8 worm cellular contexts compared by ENCODE assay signal in the genomic region with DNA sequence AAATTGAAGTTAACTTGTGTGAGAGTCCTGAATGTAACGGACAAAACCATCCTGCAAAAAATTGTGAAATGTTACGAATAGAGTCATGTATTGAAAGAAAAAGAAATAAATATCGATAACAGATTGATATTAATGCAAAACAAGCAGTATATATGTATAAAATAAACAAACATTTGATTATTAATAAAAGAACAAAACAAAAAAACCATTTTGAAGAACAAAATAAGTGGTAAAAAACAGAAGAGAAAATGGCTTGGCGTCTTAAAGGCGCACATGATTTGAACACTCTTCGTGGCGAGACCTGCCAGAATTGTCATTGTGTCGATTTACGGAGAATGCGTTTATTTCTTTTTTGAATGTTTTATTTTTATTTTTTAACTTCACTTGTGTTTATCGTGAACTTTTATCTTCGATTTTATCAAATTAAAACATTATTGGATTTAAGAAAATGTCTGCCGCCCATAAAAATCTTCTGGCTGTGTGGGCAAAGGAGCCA.
TF ChIP-seq lines count a peak whose summit lies in the region.

A gene (minus strand): TSS at position 51 of the 496 bp plus-strand sequence.
A gene (plus strand): TSS at position 446 of the 496 bp plus-strand sequence.

TF ChIP-seq in whole organism, L1 larva, 84 proteins besides CTCF, POLR2A, EP300 and RAD21 (continues in another document):
- no peak for TF ChIP-seq ceh-8 (GFP tag; optimal IDR thresholded peaks at IDR 0.05; lab: Kevin White, UChicago)
- no peak for TF ChIP-seq hpl-2 (GFP tag; optimal IDR thresholded peaks at IDR 0.05; lab: Kevin White, UChicago)
- no peak for TF ChIP-seq zip-4 (GFP tag; optimal IDR thresholded peaks at IDR 0.05; lab: Kevin White, UChicago)
- TF ChIP-seq zag-1 (tag; optimal IDR thresholded peaks at IDR 0.05; lab: Kevin White, UChicago) = no peak
- peak; percentile 19 for TF ChIP-seq dsc-1 (tag; optimal IDR thresholded peaks at IDR 0.05; lab: Kevin White, UChicago)
- TF ChIP-seq fkh-10 (GFP tag; optimal IDR thresholded peaks at IDR 0.05; lab: Kevin White, UChicago) = no peak
- no peak for TF ChIP-seq ceh-63 (GFP tag; optimal IDR thresholded peaks at IDR 0.05; lab: Kevin White, UChicago)
- no peak for TF ChIP-seq sptf-1 (tag; optimal IDR thresholded peaks at IDR 0.05; lab: Kevin White, UChicago)
- no peak for TF ChIP-seq ztf-11 (tag; optimal IDR thresholded peaks at IDR 0.05; lab: Kevin White, UChicago)
- TF ChIP-seq tlp-1 (tag; optimal IDR thresholded peaks at IDR 0.05; lab: Kevin White, UChicago) = no peak
- peak; percentile 59 for TF ChIP-seq nhr-77 (tag; optimal IDR thresholded peaks at IDR 0.05; lab: Kevin White, UChicago)

TF ChIP-seq in whole organism, L2 larva, 48 proteins besides CTCF, POLR2A, EP300 and RAD21 (continues in another document):
- TF ChIP-seq nhr-23 (tag; optimal IDR thresholded peaks at IDR 0.05; lab: Kevin White, UChicago) = no peak
- no peak for TF ChIP-seq nhr-77 (tag; optimal IDR thresholded peaks at IDR 0.05; lab: Kevin White, UChicago)
- no peak for TF ChIP-seq mdl-1 (tag; optimal IDR thresholded peaks at IDR 0.05; lab: Kevin White, UChicago)
- no peak for TF ChIP-seq nhr-6 (tag; optimal IDR thresholded peaks at IDR 0.05; lab: Kevin White, UChicago)
- peak; percentile 92 for TF ChIP-seq unc-55 (GFP tag; optimal IDR thresholded peaks at IDR 0.05; lab: Kevin White, UChicago)
- TF ChIP-seq ztf-11 (tag; optimal IDR thresholded peaks at IDR 0.05; lab: Kevin White, UChicago) = no peak
- no peak for TF ChIP-seq elt-3 (tag; optimal IDR thresholded peaks at IDR 0.05; lab: Kevin White, UChicago)
- TF ChIP-seq blmp-1 (tag; optimal IDR thresholded peaks at IDR 0.05; lab: Kevin White, UChicago; ENCODE audit: insufficient read depth) = peak; percentile 5
- TF ChIP-seq fos-1 (tag; optimal IDR thresholded peaks at IDR 0.05; lab: Kevin White, UChicago) = peak; percentile 50
- peak; percentile 47 for TF ChIP-seq R02D3.7 (tag; optimal IDR thresholded peaks at IDR 0.05; lab: Kevin White, UChicago)
- TF ChIP-seq snpc-4 (tag; optimal IDR thresholded peaks at IDR 0.05; lab: Kevin White, UChicago) = no peak

TF ChIP-seq in whole organism, L3 larva, 47 proteins besides CTCF, POLR2A, EP300 and RAD21 (continues in another document):
- TF ChIP-seq lin-39 (tag; optimal IDR thresholded peaks at IDR 0.05; lab: Kevin White, UChicago) (peak; percentile 69), ceh-9 (tag; optimal IDR thresholded peaks at IDR 0.05; lab: Kevin White, UChicago) (no peak), nhr-25 (tag; optimal IDR thresholded peaks at IDR 0.05; lab: Kevin White, UChicago) (peak; percentile 26), hmg-11 (tag; optimal IDR thresholded peaks at IDR 0.05; lab: Kevin White, UChicago) (no peak), nhr-43 (tag; optimal IDR thresholded peaks at IDR 0.05; lab: Kevin White, UChicago; ENCODE audit: poor library complexity, severe bottlenecking) (peak; percentile 28), nfya-1 (tag; optimal IDR thresholded peaks at IDR 0.05; lab: Kevin White, UChicago; ENCODE audit: insufficient read depth) (peak; percentile 83), egl-5 (tag; optimal IDR thresholded peaks at IDR 0.05; lab: Kevin White, UChicago) (peak; percentile 94), elt-2 (tag; optimal IDR thresholded peaks at IDR 0.05; lab: Kevin White, UChicago) (peak; percentile 40), nhr-11 (tag; optimal IDR thresholded peaks at IDR 0.05; lab: Kevin White, UChicago) (no peak), R02D3.7 (tag; optimal IDR thresholded peaks at IDR 0.05; lab: Kevin White, UChicago) (peak; percentile 87)

TF ChIP-seq in whole organism, L4 larva, 104 proteins besides CTCF, POLR2A, EP300 and RAD21 (continues in another document):
- no peak for TF ChIP-seq ceh-32 (tag; optimal IDR thresholded peaks at IDR 0.05; lab: Kevin White, UChicago; ENCODE audit: poor library complexity)
- peak; percentile 85 for TF ChIP-seq hlh-30 (tag; optimal IDR thresholded peaks at IDR 0.05; lab: Kevin White, UChicago; ENCODE audit: insufficient read depth)
- no peak for TF ChIP-seq dmd-9 (GFP tag; IDR thresholded peaks at IDR 0.05; lab: Robert Waterston, UW)
- TF ChIP-seq nhr-77 (tag; optimal IDR thresholded peaks at IDR 0.05; lab: Kevin White, UChicago) = peak; percentile 64
- no peak for TF ChIP-seq ZK546.5 (tag; optimal IDR thresholded peaks at IDR 0.05; lab: Kevin White, UChicago)
- no peak for TF ChIP-seq fkh-10 (GFP tag; optimal IDR thresholded peaks at IDR 0.05; lab: Kevin White, UChicago)
- TF ChIP-seq ceh-44 (GFP tag; IDR thresholded peaks at IDR 0.05; lab: Robert Waterston, UW) = no peak
- peak; percentile 81 for TF ChIP-seq R02D3.7 (tag; optimal IDR thresholded peaks at IDR 0.05; lab: Kevin White, UChicago)
- no peak for TF ChIP-seq ama-1 (optimal IDR thresholded peaks at IDR 0.05; lab: Kevin White, UChicago)
- TF ChIP-seq gei-8 (GFP tag; optimal IDR thresholded peaks at IDR 0.05; lab: Kevin White, UChicago) = no peak
- peak; percentile 24 for TF ChIP-seq nhr-6 (tag; optimal IDR thresholded peaks at IDR 0.05; lab: Kevin White, UChicago)

TF ChIP-seq in whole organism, late embryonic, 69 proteins besides CTCF, POLR2A, EP300 and RAD21 (continues in another document):
- TF ChIP-seq madf-2 (tag; optimal IDR thresholded peaks at IDR 0.05; lab: Kevin White, UChicago) (no peak), rnt-1 (tag; optimal IDR thresholded peaks at IDR 0.05; lab: Kevin White, UChicago) (no peak), ceh-34 (tag; optimal IDR thresholded peaks at IDR 0.05; lab: Kevin White, UChicago) (no peak), hlh-30 (tag; optimal IDR thresholded peaks at IDR 0.05; lab: Kevin White, UChicago; ENCODE audit: insufficient read depth) (peak; percentile 0), C38D4.7 (GFP tag; optimal IDR thresholded peaks at IDR 0.05; lab: Kevin White, UChicago) (no peak), pros-1 (tag; optimal IDR thresholded peaks at IDR 0.05; lab: Kevin White, UChicago) (no peak), ceh-31 (tag; optimal IDR thresholded peaks at IDR 0.05; lab: Kevin White, UChicago) (peak; percentile 29), unc-3 (GFP tag; conservative IDR thresholded peaks at IDR 0.05; lab: Robert Waterston, UW) (no peak), unc-3 (tag; optimal IDR thresholded peaks at IDR 0.05; lab: Kevin White, UChicago) (no peak), ceh-2 (tag; optimal IDR thresholded peaks at IDR 0.05; lab: Kevin White, UChicago) (no peak), nfya-1 (tag; optimal IDR thresholded peaks at IDR 0.05; lab: Kevin White, UChicago) (peak; percentile 29), ceh-6 (GFP tag; optimal IDR thresholded peaks at IDR 0.05; lab: Kevin White, UChicago) (no peak)

TF ChIP-seq in whole organism, midembryonic, 9 proteins besides CTCF, POLR2A, EP300 and RAD21:
- TF ChIP-seq cog-1 (tag; optimal IDR thresholded peaks at IDR 0.05; lab: Kevin White, UChicago) (peak; percentile 32), tab-1 (GFP tag; IDR thresholded peaks at IDR 0.05; lab: Robert Waterston, UW) (no peak)
TF ChIP-seq in whole organism, midembryonic: peak in this region for 1.

TF ChIP-seq in whole organism, mixed stage, embryonic, 35 proteins besides CTCF, POLR2A, EP300 and RAD21:
- TF ChIP-seq cnd-1 (tag; optimal IDR thresholded peaks at IDR 0.05; lab: Kevin White, UChicago) (no peak), bed-3 (GFP tag; optimal IDR thresholded peaks at IDR 0.05; lab: Kevin White, UChicago) (no peak), lsy-2 (tag; optimal IDR thresholded peaks at IDR 0.05; lab: Kevin White, UChicago) (peak; percentile 73), ceh-39 (tag; optimal IDR thresholded peaks at IDR 0.05; lab: Kevin White, UChicago) (peak; percentile 33), unc-62 (GFP tag; optimal IDR thresholded peaks at IDR 0.05; lab: Kevin White, UChicago) (no peak), mep-1 (tag; optimal IDR thresholded peaks at IDR 0.05; lab: Kevin White, UChicago) (peak; percentile 90), nhr-2 (tag; optimal IDR thresholded peaks at IDR 0.05; lab: Kevin White, UChicago) (no peak), ceh-43 (GFP tag; optimal IDR thresholded peaks at IDR 0.05; lab: Kevin White, UChicago) (no peak), nhr-237 (tag; optimal IDR thresholded peaks at IDR 0.05; lab: Kevin White, UChicago) (peak; percentile 4)

TF ChIP-seq in whole organism, young adult, 124 proteins besides CTCF, POLR2A, EP300 and RAD21:
- TF ChIP-seq F37B4.10 (GFP tag; IDR thresholded peaks at IDR 0.05; lab: Robert Waterston, UW) (no peak), nhr-80 (tag; optimal IDR thresholded peaks at IDR 0.05; lab: Kevin White, UChicago) (peak; percentile 18), snpc-4 (GFP tag; optimal IDR thresholded peaks at IDR 0.05; lab: Kevin White, UChicago) (no peak), snpc-4 (tag; optimal IDR thresholded peaks at IDR 0.05; lab: Kevin White, UChicago) (peak in 3 of 4 experiments; percentile 15 to 69 (median 36)), atf-7 (tag; optimal IDR thresholded peaks at IDR 0.05; lab: Kevin White, UChicago) (no peak), attf-5 (GFP tag; optimal IDR thresholded peaks at IDR 0.05; lab: Kevin White, UChicago) (peak; percentile 28), mxl-1 (tag; optimal IDR thresholded peaks at IDR 0.05; lab: Kevin White, UChicago) (no peak), lin-54 (GFP tag; optimal IDR thresholded peaks at IDR 0.05; lab: Kevin White, UChicago) (peak; percentile 33), cebp-1 (GFP tag; IDR thresholded peaks at IDR 0.05; lab: Robert Waterston, UW) (no peak), cebp-1 (tag; optimal IDR thresholded peaks at IDR 0.05; lab: Kevin White, UChicago) (peak; percentile 15), lin-35 (GFP tag; optimal IDR thresholded peaks at IDR 0.05; lab: Kevin White, UChicago) (peak in 1 of 3 experiments; percentile 35), F23B12.7 (tag; optimal IDR thresholded peaks at IDR 0.05; lab: Kevin White, UChicago; ENCODE audit: insufficient read depth) (peak; percentile 4), F33H1.4 (GFP tag; IDR thresholded peaks at IDR 0.05; lab: Robert Waterston, UW) (peak; percentile 83)
TF ChIP-seq in whole organism, young adult: peak in this region for 8.
